Fruit fly (Drosophila melanogaster) whole organism: ENCODE measurements around the gene CG14143.

ENCODE experiments used
- CG8478 ChIP-seq: fragments of >200 bp; optimal IDR thresholded peaks from 2 replicates; lab custom pipeline; 2018; ENCODE audit warnings: inconsistent platforms
- psq ChIP-seq: fragments of >200 bp; optimal IDR thresholded peaks from 2 replicates; lab custom pipeline; 2017
- usp ChIP-seq: fragments of >200 bp; optimal IDR thresholded peaks from 2 replicates; lab custom pipeline; 2017; ENCODE audit warnings: missing biosample characterization, missing genetic modification characterization, mixed read lengths

dm6 chr3L:11124841-11125240 is 9.9 kb upstream of the CG14143 start:
- TF ChIP-seq psq (lab: Kevin White, UChicago) = no peak
- no peak for TF ChIP-seq usp (GFP tag; lab: Kevin White, UChicago)
- TF ChIP-seq CG8478 (lab: Kevin White, UChicago) = no peak
